Fruit fly (Drosophila melanogaster) whole organism, embryonic: ENCODE data around the gene Eno.

Source experiments
- Abd-B ChIP-seq: fragments of 200-800 bp; sonication (Bioruptor generic); optimal IDR thresholded peaks from 2 replicates; lab custom pipeline; 2018; ENCODE audit warnings: missing biosample characterization, mild to moderate bottlenecking, missing genetic modification characterization, moderate library complexity
- Atf-2 ChIP-seq: fragments of 200-800 bp; sonication (Bioruptor generic); optimal IDR thresholded peaks from 2 replicates; lab custom pipeline; 2016; ENCODE audit warnings: missing biosample characterization, missing genetic modification characterization
- Awh ChIP-seq: fragments of 200-800 bp; sonication (Bioruptor generic); IDR thresholded peaks from 2 replicates; pipeline ENCODE4, ENCODE4 v1.3.6; 2022; ENCODE audit warnings: missing biosample characterization, missing genetic modification characterization
- CG10979 ChIP-seq: fragments of 200-800 bp; sonication (Bioruptor generic); optimal IDR thresholded peaks from 2 replicates; lab custom pipeline; 2018; ENCODE audit warnings: missing biosample characterization, mild to moderate bottlenecking, missing genetic modification characterization, moderate library complexity
- CG12104 ChIP-seq: fragments of 200-800 bp; sonication (Bioruptor generic); optimal IDR thresholded peaks from 3 replicates; lab custom pipeline; 2016; ENCODE audit warnings: missing biosample characterization, missing genetic modification characterization
- CG1603 ChIP-seq: fragments of 200-800 bp; sonication (Bioruptor generic); optimal IDR thresholded peaks from 2 replicates; lab custom pipeline; 2019; ENCODE audit warnings: missing biosample characterization, mild to moderate bottlenecking, missing genetic modification characterization, moderate library complexity
- CG16813 ChIP-seq: fragments of 200-800 bp; sonication (Bioruptor generic); IDR thresholded peaks from 3 replicates; pipeline ENCODE4 v1.3.6; 2022; ENCODE audit warnings: missing biosample characterization, missing genetic modification characterization; ENCODE audit not compliant: partially characterized antibody
- CG16863 ChIP-seq: fragments of 200-800 bp; sonication (Bioruptor generic); optimal IDR thresholded peaks from 3 replicates; lab custom pipeline; 2016; ENCODE audit warnings: missing biosample characterization, missing genetic modification characterization
- CG17186 ChIP-seq: fragments of 200-800 bp; sonication (Bioruptor generic); optimal IDR thresholded peaks from 3 replicates; lab custom pipeline; 2017; ENCODE audit warnings: missing biosample characterization, missing genetic modification reagents, missing genetic modification characterization
- CG17385 ChIP-seq: fragments of 200-800 bp; sonication (Bioruptor generic); optimal IDR thresholded peaks from 3 replicates; lab custom pipeline; 2018; ENCODE audit warnings: missing biosample characterization, mild to moderate bottlenecking, missing genetic modification characterization
- CG18599 ChIP-seq: fragments of 200-800 bp; sonication (Bioruptor generic); optimal IDR thresholded peaks from 3 replicates; lab custom pipeline; 2017; ENCODE audit warnings: missing biosample characterization, missing genetic modification characterization, mild to moderate bottlenecking, moderate library complexity, missing genetic modification reagents
- CG2199 ChIP-seq: fragments of 200-800 bp; sonication (Bioruptor generic); IDR thresholded peaks from 3 replicates; pipeline ENCODE4 v1.3.6; 2022; ENCODE audit warnings: missing biosample characterization, missing genetic modification characterization
- CG2202 ChIP-seq: fragments of 200-800 bp; sonication (Bioruptor generic); optimal IDR thresholded peaks from 2 replicates; lab custom pipeline; 2018; ENCODE audit warnings: missing biosample characterization, mild to moderate bottlenecking, missing genetic modification characterization
- CG33213 ChIP-seq: fragments of 200-800 bp; sonication (Bioruptor generic); optimal IDR thresholded peaks from 3 replicates; lab custom pipeline; 2016; ENCODE audit warnings: missing biosample characterization, missing genetic modification characterization
- CG3407 ChIP-seq: fragments of 200-800 bp; sonication (Bioruptor generic); optimal IDR thresholded peaks from 2 replicates; lab custom pipeline; 2018; ENCODE audit warnings: missing biosample characterization, mild to moderate bottlenecking, missing genetic modification characterization
- CG4424 ChIP-seq: fragments of 200-800 bp; sonication (Bioruptor generic); optimal IDR thresholded peaks from 3 replicates; lab custom pipeline; 2016; ENCODE audit warnings: missing biosample characterization, missing genetic modification characterization
- CG5180 ChIP-seq: fragments of 200-800 bp; sonication (Bioruptor generic); optimal IDR thresholded peaks from 3 replicates; lab custom pipeline; 2017; ENCODE audit warnings: missing biosample characterization, missing genetic modification characterization, mild to moderate bottlenecking, moderate library complexity, missing genetic modification reagents
- CG6175 ChIP-seq: fragments of 200-800 bp; sonication (Bioruptor generic); IDR thresholded peaks from 3 replicates; pipeline ENCODE4 v1.3.6; 2022; ENCODE audit warnings: missing biosample characterization, missing genetic modification characterization
- CG7786 ChIP-seq: fragments of 200-800 bp; sonication (Bioruptor generic); optimal IDR thresholded peaks from 2 replicates; lab custom pipeline; 2016; ENCODE audit warnings: missing biosample characterization, missing genetic modification characterization
- CG8359 ChIP-seq: fragments of 200-800 bp; sonication (Bioruptor generic); optimal IDR thresholded peaks from 2 replicates; lab custom pipeline; 2017; ENCODE audit warnings: missing biosample characterization, mild to moderate bottlenecking, missing genetic modification characterization, borderline replicate concordance
- CG9609 ChIP-seq: fragments of 200-800 bp; sonication (Bioruptor generic); optimal IDR thresholded peaks from 3 replicates; lab custom pipeline; 2016; ENCODE audit warnings: missing biosample characterization, missing genetic modification characterization
- Dbx ChIP-seq: fragments of 200-800 bp; sonication (Bioruptor generic); IDR thresholded peaks from 3 replicates; pipeline ENCODE4 v1.3.6; 2022; ENCODE audit warnings: missing biosample characterization, missing genetic modification characterization
- Dip2 ChIP-seq: fragments of 200-800 bp; sonication (Bioruptor generic); IDR thresholded peaks from 2 replicates; pipeline ENCODE4 v1.3.6; 2022; ENCODE audit warnings: missing biosample characterization, missing genetic modification characterization
- Eip74EF ChIP-seq, 2 experiments: fragments of 200-800 bp in 1 of 2; fragments of >200 bp in 1 of 2; sonication (Bioruptor generic) in 1 of 2; optimal IDR thresholded peaks; 2 replicates each; lab custom pipeline; 2017 to 2019; ENCODE audit warnings: missing biosample characterization in 2 of 2, missing genetic modification characterization in 2 of 2, mild to moderate bottlenecking in 1 of 2, moderate library complexity in 1 of 2
- Poxn ChIP-seq: fragments of 200-800 bp; sonication (Bioruptor generic); IDR thresholded peaks from 2 replicates; pipeline ENCODE4 v1.3.6; 2022; ENCODE audit warnings: missing biosample characterization, missing genetic modification characterization
- Ptx1 ChIP-seq: fragments of 200-800 bp; sonication (Bioruptor generic); IDR thresholded peaks from 2 replicates; pipeline ENCODE4 v1.3.6; 2022; ENCODE audit warnings: missing biosample characterization, missing genetic modification characterization
- Six4 ChIP-seq: fragments of 200-800 bp; sonication (Bioruptor generic); optimal IDR thresholded peaks from 2 replicates; lab custom pipeline; 2016; ENCODE audit warnings: missing biosample characterization, missing genetic modification characterization
- Sox102F ChIP-seq: fragments of 200-800 bp; sonication (Bioruptor generic); optimal IDR thresholded peaks from 2 replicates; lab custom pipeline; 2018; ENCODE audit warnings: missing biosample characterization, mild to moderate bottlenecking, missing genetic modification characterization, moderate library complexity
- Xbp1 ChIP-seq: fragments of 200-800 bp; sonication (Bioruptor generic); optimal IDR thresholded peaks from 3 replicates; lab custom pipeline; 2016; ENCODE audit warnings: missing biosample characterization, mild to moderate bottlenecking, missing genetic modification characterization
- al ChIP-seq: fragments of 200-800 bp; sonication (Bioruptor generic); IDR thresholded peaks from 2 replicates; pipeline ENCODE4 v1.3.6; 2022; ENCODE audit warnings: missing biosample characterization, missing genetic modification characterization
- ash1 ChIP-seq: fragments of 200-800 bp; sonication (Bioruptor generic); optimal IDR thresholded peaks from 2 replicates; lab custom pipeline; 2018; ENCODE audit warnings: missing biosample characterization, mild to moderate bottlenecking, missing genetic modification characterization
- ato ChIP-seq: fragments of 200-800 bp; sonication (Bioruptor generic); IDR thresholded peaks from 2 replicates; pipeline ENCODE4 v1.3.6; 2022; ENCODE audit warnings: missing biosample characterization, missing genetic modification characterization; ENCODE audit not compliant: partially characterized antibody
- bcd ChIP-seq: fragments of 200-800 bp; sonication (Bioruptor generic); optimal IDR thresholded peaks from 2 replicates; lab custom pipeline; 2017; ENCODE audit warnings: missing biosample characterization, mild to moderate bottlenecking, missing genetic modification characterization
- dm ChIP-seq: fragments of 200-800 bp; sonication (Bioruptor generic); optimal IDR thresholded peaks from 3 replicates; lab custom pipeline; 2016; ENCODE audit warnings: missing biosample characterization, missing genetic modification characterization
- dpn ChIP-seq, 2 experiments: fragments of 200-800 bp; sonication (Bioruptor generic); optimal IDR thresholded peaks; 3 replicates each; lab custom pipeline; 2016; ENCODE audit warnings: missing biosample characterization in 2 of 2, missing genetic modification characterization in 2 of 2
- emc ChIP-seq: fragments of 200-800 bp; sonication (Bioruptor generic); optimal IDR thresholded peaks from 2 replicates; lab custom pipeline; 2016; ENCODE audit warnings: missing biosample characterization, missing genetic modification characterization
- h ChIP-seq: fragments of >200 bp; optimal IDR thresholded peaks from 2 replicates; lab custom pipeline; 2017
- hkb ChIP-seq, 2 experiments: fragments of 200-800 bp in 1 of 2; fragments of >200 bp in 1 of 2; sonication (Bioruptor generic) in 1 of 2; IDR thresholded peaks in 1 of 2; optimal IDR thresholded peaks in 1 of 2; 2 replicates each; pipeline versions ENCODE4 v1.3.6 to Lab custom; 2017 to 2022; ENCODE audit warnings: missing biosample characterization in 1 of 2, missing genetic modification characterization in 1 of 2
- jumu ChIP-seq: fragments of 200-800 bp; sonication (Bioruptor generic); optimal IDR thresholded peaks from 3 replicates; lab custom pipeline; 2016; ENCODE audit warnings: missing biosample characterization, missing genetic modification characterization
- kah ChIP-seq: fragments of 200-800 bp; sonication (Bioruptor generic); optimal IDR thresholded peaks from 2 replicates; lab custom pipeline; 2018; ENCODE audit warnings: missing biosample characterization, mild to moderate bottlenecking, missing genetic modification characterization
- lmd ChIP-seq: fragments of 200-800 bp; sonication (Bioruptor generic); IDR thresholded peaks from 2 replicates; pipeline ENCODE4 v1.3.6; 2022; ENCODE audit warnings: missing biosample characterization, missing genetic modification characterization
- phol ChIP-seq: fragments of 200-800 bp; sonication (Bioruptor generic); optimal IDR thresholded peaks from 3 replicates; lab custom pipeline; 2018; ENCODE audit warnings: missing biosample characterization, mild to moderate bottlenecking, missing genetic modification characterization, moderate library complexity
- rib ChIP-seq: fragments of 200-800 bp; sonication (Bioruptor generic); IDR thresholded peaks from 2 replicates; pipeline ENCODE4 v1.3.6; 2022; ENCODE audit warnings: missing biosample characterization, missing genetic modification characterization
- row ChIP-seq: fragments of 200-800 bp; sonication (Bioruptor generic); IDR thresholded peaks from 3 replicates; pipeline ENCODE4 v1.3.6; 2022; ENCODE audit warnings: missing biosample characterization, missing genetic modification characterization
- scrt ChIP-seq: fragments of 200-800 bp; sonication (Bioruptor generic); optimal IDR thresholded peaks from 2 replicates; lab custom pipeline; 2018; ENCODE audit warnings: missing biosample characterization, mild to moderate bottlenecking, missing genetic modification characterization, moderate library complexity
- tup ChIP-seq: fragments of 200-800 bp; sonication (Bioruptor generic); optimal IDR thresholded peaks from 2 replicates; lab custom pipeline; 2016; ENCODE audit warnings: missing biosample characterization, mild to moderate bottlenecking, missing genetic modification characterization, moderate library complexity
- unc-4 ChIP-seq: fragments of 200-800 bp; sonication (Bioruptor generic); IDR thresholded peaks from 2 replicates; pipeline ENCODE4 v1.3.6; 2022; ENCODE audit warnings: missing biosample characterization, missing genetic modification characterization; ENCODE audit not compliant: partially characterized antibody
- vfl ChIP-seq: fragments of 200-800 bp; sonication (Bioruptor generic); optimal IDR thresholded peaks from 2 replicates; lab custom pipeline; 2016; ENCODE audit warnings: missing biosample characterization, missing genetic modification characterization
- zfh1 ChIP-seq: fragments of 200-800 bp; sonication (Bioruptor generic); IDR thresholded peaks from 3 replicates; pipeline ENCODE4 v1.3.6; 2022; ENCODE audit warnings: missing biosample characterization, missing genetic modification characterization

The Eno gene

DNA sequence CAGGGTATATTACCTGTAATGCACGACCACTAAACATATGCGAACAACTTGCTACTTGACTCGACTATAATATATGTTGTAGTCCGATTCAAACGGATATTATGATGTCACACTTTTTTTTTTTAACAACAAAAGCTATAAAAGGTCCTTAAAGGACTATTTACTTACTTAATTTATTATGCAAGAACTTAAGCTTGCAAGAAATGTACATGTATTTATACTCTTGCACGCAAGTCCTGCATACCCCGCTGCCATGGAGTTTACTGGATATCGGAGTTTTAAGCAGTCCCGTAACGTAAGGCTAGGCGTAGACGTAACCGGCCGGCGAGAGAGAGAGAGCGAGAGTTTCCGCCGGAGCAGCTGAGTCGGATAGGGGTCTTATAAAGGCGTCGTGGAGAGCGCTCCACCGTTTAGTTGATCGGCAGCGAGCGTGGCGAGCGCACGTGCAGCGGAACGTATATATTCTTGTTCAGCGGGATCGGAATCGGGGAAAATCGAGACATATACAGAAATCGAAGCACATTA, 7.7 kb upstream of the Eno start (continued):
- TF ChIP-seq jumu (GFP tag; lab: Kevin White, UChicago) (peak; percentile 90), Xbp1 (GFP tag; lab: Kevin White, UChicago) (peak; percentile 92), Awh (GFP tag; lab: Robert Waterston, UW) (peak; percentile 79; the same call in 1 of the 2 replicates), CG8359 (peak; percentile 51), Eip74EF (GFP tag; optimal IDR thresholded peaks at IDR 0.05; lab: Kevin White, UChicago) (peak in 1 of 2 experiments; percentile 84), rib (GFP tag; lab: Robert Waterston, UW) (no peak), Six4 (GFP tag; lab: Kevin White, UChicago) (peak; percentile 76), CG33213 (GFP tag; lab: Kevin White, UChicago) (peak; percentile 66), Dbx (GFP tag; lab: Robert Waterston, UW) (peak; percentile 78; the same call in 2 of the 3 replicates), CG9609 (GFP tag; lab: Kevin White, UChicago) (peak; percentile 86), CG2199 (GFP tag; lab: Robert Waterston, UW) (no peak), CG2202 (tag; lab: Kevin White, UChicago) (peak; percentile 69), Atf-2 (peak; percentile 87), CG16813 (GFP tag; lab: Robert Waterston, UW) (no peak), CG12104 (GFP tag; lab: Kevin White, UChicago) (peak; percentile 61), h (lab: Kevin White, UChicago) (no peak), kah (GFP tag; lab: Kevin White, UChicago) (peak; percentile 30), Ptx1 (GFP tag; lab: Robert Waterston, UW) (peak; percentile 94), dpn (GFP tag; optimal IDR thresholded peaks at IDR 0.05; lab: Kevin White, UChicago) (peak; percentile 91 to 92), Dip2 (GFP tag; lab: Robert Waterston, UW) (no peak), CG5180 (GFP tag; lab: Kevin White, UChicago) (peak; percentile 64), hkb (optimal IDR thresholded peaks at IDR 0.05; lab: Kevin White, UChicago) (no peak), hkb (GFP tag; IDR thresholded peaks at IDR 0.05; lab: Robert Waterston, UW) (peak; percentile 84), CG6175 (GFP tag; lab: Robert Waterston, UW) (no peak), dm (peak; percentile 73), emc (GFP tag; lab: Kevin White, UChicago) (peak; percentile 27), Abd-B (GFP tag; lab: Kevin White, UChicago) (peak; percentile 90), Poxn (GFP tag; lab: Robert Waterston, UW) (peak; percentile 66), CG3407 (GFP tag; lab: Kevin White, UChicago) (peak; percentile 78), tup (peak; percentile 79), phol (tag; lab: Kevin White, UChicago) (peak; percentile 91), CG1603 (tag; lab: Kevin White, UChicago) (peak; percentile 88), CG17385 (GFP tag; lab: Kevin White, UChicago) (peak; percentile 76), ash1 (GFP tag; lab: Kevin White, UChicago) (no peak), bcd (GFP tag; lab: Kevin White, UChicago) (peak; percentile 87), al (GFP tag; lab: Robert Waterston, UW) (peak; percentile 76; the same call in 1 of the 2 replicates), lmd (GFP tag; lab: Robert Waterston, UW) (peak; percentile 92), Sox102F (GFP tag; lab: Kevin White, UChicago) (peak; percentile 96), ato (GFP tag; lab: Robert Waterston, UW) (no peak), CG4424 (GFP tag; lab: Kevin White, UChicago) (peak; percentile 88), CG17186 (GFP tag; lab: Kevin White, UChicago) (peak; percentile 42), CG7786 (GFP tag; lab: Kevin White, UChicago) (peak; percentile 93), row (GFP tag; lab: Robert Waterston, UW) (peak; percentile 93), scrt (GFP tag; lab: Kevin White, UChicago) (peak; percentile 67), CG10979 (peak; percentile 88), unc-4 (GFP tag; lab: Robert Waterston, UW) (0 out of 2 replicates have a peak, but pooled peaks have one; percentile 32), CG18599 (GFP tag; lab: Kevin White, UChicago) (peak; percentile 87), CG16863 (GFP tag; lab: Kevin White, UChicago) (peak; percentile 92), vfl (GFP tag; lab: Kevin White, UChicago) (peak; percentile 53), zfh1 (GFP tag; lab: Robert Waterston, UW) (peak; percentile 82)
